Worm (Caenorhabditis elegans): ENCODE data around the gene F14D2.8.

The F14D2.8 gene

DNA sequence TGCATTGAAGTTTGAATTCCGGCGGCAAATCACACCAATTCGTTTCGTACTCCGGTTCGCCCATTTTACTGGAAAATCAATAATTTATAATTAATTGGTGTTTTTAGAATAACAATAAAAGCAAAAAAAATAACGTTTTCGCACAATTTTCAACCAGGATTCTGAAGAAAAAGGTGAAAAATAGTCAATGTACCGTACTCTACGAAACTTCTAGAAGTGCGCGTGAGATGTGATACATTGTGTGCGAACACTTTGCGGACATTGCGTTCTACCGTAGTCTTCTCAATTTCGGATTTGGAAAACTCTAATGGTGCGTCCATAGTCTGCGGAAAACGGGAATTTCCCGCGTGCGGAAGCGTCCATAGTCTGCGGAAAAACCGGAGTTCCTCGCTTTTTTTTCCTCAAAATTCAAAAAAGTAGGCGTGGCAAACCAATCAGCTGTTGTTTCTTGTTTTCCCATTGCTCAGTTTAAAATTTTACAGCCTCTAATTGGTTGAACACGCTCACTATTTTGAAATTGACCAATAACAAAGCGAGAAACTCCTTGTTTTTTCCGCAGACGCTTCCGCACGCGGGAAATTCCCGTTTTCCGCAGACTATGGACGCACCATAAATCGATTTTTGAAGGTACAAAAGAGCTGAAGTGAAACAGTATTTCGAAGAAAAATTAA, 1.6 kb downstream of the F14D2.8 start, which contains the start of the genes F14D2.14 and bath-29:
Gene F14D2.14 (minus strand): TSS at position 51 of the 671 bp plus-strand sequence.
Gene bath-29 (plus strand): TSS at position 621 of the 671 bp plus-strand sequence.
- TF ChIP-seq nhr-237 (tag; optimal IDR thresholded peaks at IDR 0.05) (no peak), skn-1 (tag; optimal IDR thresholded peaks at IDR 0.05) (no peak), nhr-71 (tag; optimal IDR thresholded peaks at IDR 0.05) (no peak), nhr-19 (GFP tag; conservative IDR thresholded peaks at IDR 0.05) (no peak), xbp-1 (tag; optimal IDR thresholded peaks at IDR 0.05) (no peak), sup-37 (GFP tag; optimal IDR thresholded peaks at IDR 0.05) (no peak), pax-3 (tag; optimal IDR thresholded peaks at IDR 0.05) (no peak), tlp-1 (tag; optimal IDR thresholded peaks at IDR 0.05) (no peak), pqm-1 (tag; optimal IDR thresholded peaks at IDR 0.05) (no peak), vab-15 (tag; optimal IDR thresholded peaks at IDR 0.05) (no peak), unc-98 (GFP tag; IDR thresholded peaks at IDR 0.05) (no peak), nhr-84 (tag; optimal IDR thresholded peaks at IDR 0.05) (no peak), fos-1 (tag; optimal IDR thresholded peaks at IDR 0.05) (no peak), elt-2 (tag; optimal IDR thresholded peaks at IDR 0.05) (no peak), zip-4 (GFP tag; optimal IDR thresholded peaks at IDR 0.05) (no peak), dpl-1 (GFP tag; optimal IDR thresholded peaks at IDR 0.05) (no peak), sox-4 (tag; optimal IDR thresholded peaks at IDR 0.05) (no peak), nhr-85 (tag) (no peak), C16A3.4 (tag; optimal IDR thresholded peaks at IDR 0.05) (no peak)

DNA sequence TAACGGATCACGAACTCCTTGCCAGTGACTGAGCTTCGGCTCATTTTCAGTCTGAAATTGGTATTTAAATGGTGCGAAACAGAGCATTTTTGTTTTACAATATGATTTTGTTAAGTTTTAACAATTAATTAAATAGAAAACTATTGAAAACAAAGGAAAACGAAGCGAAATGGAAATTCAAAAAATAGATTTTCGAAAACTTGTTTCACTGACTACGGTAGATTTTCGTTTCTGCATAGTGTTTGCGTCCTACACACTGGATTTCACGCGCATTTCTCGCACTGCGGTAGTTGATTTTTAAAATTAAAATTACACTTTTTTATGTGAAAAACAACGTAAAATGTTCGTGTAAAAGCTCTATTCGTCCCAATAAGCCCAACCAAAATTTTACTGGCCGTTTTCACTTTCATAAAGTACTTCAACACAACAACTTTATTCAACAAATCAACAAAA, 3.3 kb downstream of the F14D2.8 start, which contains the start of gene bath-30:
Gene bath-30 (minus strand): TSS at position 51 of the 453 bp plus-strand sequence.
- TF ChIP-seq egl-27 (tag; optimal IDR thresholded peaks at IDR 0.05): no peak
- no peak for TF ChIP-seq snpc-4 (tag; optimal IDR thresholded peaks at IDR 0.05)
- TF ChIP-seq lin-14 (GFP tag; optimal IDR thresholded peaks at IDR 0.05): no peak
- no peak for TF ChIP-seq fkh-8 (tag; optimal IDR thresholded peaks at IDR 0.05)
- TF ChIP-seq nhr-76 (tag; optimal IDR thresholded peaks at IDR 0.05): no peak
- TF ChIP-seq nhr-19 (GFP tag; conservative IDR thresholded peaks at IDR 0.05): no peak
- no peak for TF ChIP-seq skn-1 (tag; optimal IDR thresholded peaks at IDR 0.05)
- TF ChIP-seq alr-1 (tag; optimal IDR thresholded peaks at IDR 0.05; ENCODE audit: borderline replicate concordance): no peak
- TF ChIP-seq C34B4.2 (tag; optimal IDR thresholded peaks at IDR 0.05): no peak
- no peak for TF ChIP-seq zip-4 (GFP tag; optimal IDR thresholded peaks at IDR 0.05)
- no peak for TF ChIP-seq nhr-47 (tag; optimal IDR thresholded peaks at IDR 0.05)
- no peak for TF ChIP-seq nhr-77 (tag; optimal IDR thresholded peaks at IDR 0.05)
- TF ChIP-seq swsn-7 (tag; optimal IDR thresholded peaks at IDR 0.05): no peak
- no peak for TF ChIP-seq lir-3 (tag; optimal IDR thresholded peaks at IDR 0.05; ENCODE audit: poor library complexity)
- no peak for TF ChIP-seq unc-86 (tag; optimal IDR thresholded peaks at IDR 0.05)
- no peak for TF ChIP-seq pqm-1 (tag; optimal IDR thresholded peaks at IDR 0.05)

DNA sequence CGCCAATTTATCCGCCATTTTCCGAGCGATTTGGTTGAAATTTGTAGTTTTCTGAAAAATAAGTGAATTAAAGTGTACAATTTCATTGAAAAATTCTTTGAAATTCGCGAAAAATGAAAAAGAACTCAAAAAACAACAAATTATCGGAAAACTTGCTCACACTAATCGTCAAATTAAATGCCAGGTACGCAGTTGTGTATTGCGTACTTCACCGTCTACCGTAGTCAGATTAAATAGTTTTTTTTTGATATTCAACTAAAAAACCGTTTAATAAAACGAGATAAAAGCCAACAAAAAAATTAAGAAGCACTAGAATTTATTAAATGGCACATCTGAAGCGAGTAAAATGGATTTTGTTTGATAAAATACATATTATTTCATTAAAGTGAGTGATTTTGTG, 4.8 kb downstream of the F14D2.8 start, which contains the start of gene bath-28:
Gene bath-28 (minus strand): TSS at position 51 of the 400 bp plus-strand sequence.
- TF ChIP-seq unc-62 (GFP tag; optimal IDR thresholded peaks at IDR 0.05): no peak
- TF ChIP-seq aly-2 (tag; optimal IDR thresholded peaks at IDR 0.05): no peak
- no peak for TF ChIP-seq egl-13 (tag; optimal IDR thresholded peaks at IDR 0.05)
- TF ChIP-seq unc-98 (GFP tag; IDR thresholded peaks at IDR 0.05): no peak
- no peak for TF ChIP-seq pag-3 (tag; optimal IDR thresholded peaks at IDR 0.05; ENCODE audit: borderline replicate concordance, insufficient read depth)
- TF ChIP-seq zag-1 (tag; optimal IDR thresholded peaks at IDR 0.05): no peak
- no peak for TF ChIP-seq grh-1 (GFP tag; IDR thresholded peaks at IDR 0.05)
- no peak for TF ChIP-seq egl-27 (tag; optimal IDR thresholded peaks at IDR 0.05)
- TF ChIP-seq nhr-47 (tag; optimal IDR thresholded peaks at IDR 0.05): no peak
- no peak for TF ChIP-seq fkh-4 (tag; optimal IDR thresholded peaks at IDR 0.05; ENCODE audit: borderline replicate concordance)
